Worm (Caenorhabditis elegans) whole organism, L4 larva: Measurements from ENCODE around the gene ttr-37.

ENCODE experiments used
- F10B5.3 ChIP-seq: sonication (generic microtip); optimal IDR thresholded peaks from 2 replicates; lab custom pipeline; 2016; ENCODE audit warnings: mild to moderate bottlenecking, missing genetic modification characterization, missing compliant biosample characterization
- F44E2.7 ChIP-seq: fragments of 200-800 bp; sonication (Bioruptor generic); IDR thresholded peaks from 2 replicates; pipeline ENCODE4 v2.1.2; 2022; ENCODE audit warnings: missing genetic modification characterization, missing compliant biosample characterization
- R02D3.7 ChIP-seq: fragments of 150-350 bp; sonication (generic microtip); optimal IDR thresholded peaks from 3 replicates; lab custom pipeline; 2014; ENCODE audit warnings: missing biosample characterization, missing genetic modification characterization
- T20F7.1 ChIP-seq: fragments of 200-800 bp; sonication (Bioruptor generic); optimal IDR thresholded peaks from 2 replicates; lab custom pipeline; 2018; ENCODE audit warnings: mild to moderate bottlenecking, missing genetic modification characterization, missing compliant biosample characterization
- T26A8.4 ChIP-seq: fragments of 200-800 bp; sonication (Bioruptor generic); IDR thresholded peaks from 2 replicates; pipeline ENCODE4 v1.3.6; 2022; ENCODE audit warnings: missing genetic modification characterization, missing compliant biosample characterization
- Y48G9A.11 ChIP-seq: fragments of 200-800 bp; sonication (Bioruptor generic); IDR thresholded peaks from 2 replicates; pipeline ENCODE4 v1.3.6; 2022; ENCODE audit warnings: missing genetic modification reagents, missing genetic modification characterization, missing compliant biosample characterization
- Y5F2A.4 ChIP-seq: fragments of 200-800 bp; sonication (Bioruptor generic); optimal IDR thresholded peaks from 2 replicates; lab custom pipeline; 2018; ENCODE audit warnings: mild to moderate bottlenecking, missing genetic modification characterization, missing compliant biosample characterization
- Y75B8A.6 ChIP-seq: fragments of 200-800 bp; sonication (Bioruptor generic); IDR thresholded peaks from 2 replicates; pipeline ENCODE4 v1.3.6; 2022; ENCODE audit warnings: missing genetic modification reagents, missing genetic modification characterization, missing compliant biosample characterization
- ZK546.5 ChIP-seq, 2 experiments: sonication (generic microtip); optimal IDR thresholded peaks; 2 replicates each; lab custom pipeline; 2017; ENCODE audit warnings: missing biosample characterization in 2 of 2, missing genetic modification characterization in 2 of 2
- aha-1 ChIP-seq: fragments of 150-350 bp; peaks from one replicate; lab custom pipeline; 2014; ENCODE audit warnings: missing biosample characterization, missing genetic modification characterization
- aly-2 ChIP-seq: sonication (generic microtip); optimal IDR thresholded peaks from 2 replicates; lab custom pipeline; 2018; ENCODE audit warnings: missing biosample characterization, missing genetic modification characterization
- ceh-32 ChIP-seq: sonication (generic microtip); optimal IDR thresholded peaks from 2 replicates; lab custom pipeline; 2016; ENCODE audit warnings: mild to moderate bottlenecking, missing genetic modification characterization, missing compliant biosample characterization; ENCODE audit not compliant: poor library complexity
- ceh-44 ChIP-seq: fragments of 200-800 bp; sonication (Bioruptor generic); IDR thresholded peaks from 2 replicates; pipeline ENCODE4 v1.3.6; 2022; ENCODE audit warnings: missing genetic modification reagents, missing genetic modification characterization, missing compliant biosample characterization
- ceh-62 ChIP-seq: sonication (generic microtip); optimal IDR thresholded peaks from 2 replicates; lab custom pipeline; 2017; ENCODE audit warnings: missing biosample characterization, missing genetic modification characterization
- ceh-82 ChIP-seq: sonication (generic microtip); optimal IDR thresholded peaks from 2 replicates; lab custom pipeline; 2017; ENCODE audit warnings: missing biosample characterization, missing genetic modification characterization
- cey-2 ChIP-seq: sonication (generic microtip); optimal IDR thresholded peaks from 3 replicates; lab custom pipeline; 2017; ENCODE audit warnings: missing genetic modification characterization, mild to moderate bottlenecking, missing compliant biosample characterization, antibody characterized with exemption, borderline replicate concordance; ENCODE audit not compliant: insufficient read depth
- ctbp-1 ChIP-seq: fragments of 200-800 bp; sonication (Bioruptor generic); IDR thresholded peaks from 2 replicates; pipeline ENCODE4 v1.3.6; 2022; ENCODE audit warnings: missing genetic modification reagents, missing genetic modification characterization, missing compliant biosample characterization
- daf-8 ChIP-seq: fragments of 200-800 bp; sonication (Bioruptor generic); IDR thresholded peaks from 2 replicates; pipeline ENCODE4 v1.3.6; 2022; ENCODE audit warnings: missing genetic modification characterization, missing compliant biosample characterization
- dmd-8 ChIP-seq: fragments of 200-800 bp; sonication (Bioruptor generic); IDR thresholded peaks from 2 replicates; pipeline ENCODE4 v1.3.6; 2022; ENCODE audit warnings: missing genetic modification characterization, missing compliant biosample characterization
- dpl-1 ChIP-seq: fragments of 150-350 bp; optimal IDR thresholded peaks from 2 replicates; lab custom pipeline; 2014; ENCODE audit warnings: missing biosample characterization, missing genetic modification reagents, missing genetic modification characterization
- dve-1 ChIP-seq: sonication (generic microtip); optimal IDR thresholded peaks from 2 replicates; lab custom pipeline; 2017; ENCODE audit warnings: antibody characterized with exemption, mild to moderate bottlenecking, missing genetic modification characterization, missing compliant biosample characterization; ENCODE audit not compliant: insufficient read depth
- fkh-10 ChIP-seq: fragments of 150-350 bp; optimal IDR thresholded peaks from 2 replicates; lab custom pipeline; 2014; ENCODE audit warnings: missing biosample characterization, missing genetic modification reagents, missing genetic modification characterization
- hlh-11 ChIP-seq: fragments of 200-800 bp; sonication (Bioruptor generic); optimal IDR thresholded peaks from 2 replicates; lab custom pipeline; 2018; ENCODE audit warnings: mild to moderate bottlenecking, missing genetic modification characterization, missing compliant biosample characterization
- jun-1 ChIP-seq: fragments of 150-350 bp; optimal IDR thresholded peaks from 2 replicates; lab custom pipeline; 2014; ENCODE audit warnings: missing biosample characterization, missing genetic modification reagents, missing genetic modification characterization
- lin-1 ChIP-seq: fragments of 200-800 bp; sonication (Bioruptor generic); IDR thresholded peaks from 2 replicates; pipeline ENCODE4 v1.3.6; 2022; ENCODE audit warnings: missing genetic modification reagents, missing genetic modification characterization, missing compliant biosample characterization
- lin-15B ChIP-seq: fragments of 150-350 bp; sonication (generic microtip); optimal IDR thresholded peaks from 3 replicates; lab custom pipeline; 2014; ENCODE audit warnings: missing biosample characterization, missing genetic modification characterization
- lin-39 ChIP-seq: fragments of 150-350 bp; optimal IDR thresholded peaks from 2 replicates; lab custom pipeline; 2014; ENCODE audit warnings: missing biosample characterization, missing genetic modification reagents, missing genetic modification characterization
- lsy-2 ChIP-seq, 2 experiments: fragments of 150-350 bp in 1 of 2; sonication (generic microtip) in 1 of 2; optimal IDR thresholded peaks; 2 replicates each; lab custom pipeline; 2014 to 2017; ENCODE audit warnings: missing biosample characterization in 2 of 2, missing genetic modification characterization in 2 of 2
- madf-9 ChIP-seq: fragments of 200-800 bp; sonication (Bioruptor generic); conservative IDR thresholded peaks from 2 replicates; pipeline ENCODE4 v1.3.6; 2022; ENCODE audit warnings: missing genetic modification reagents, missing genetic modification characterization, missing compliant biosample characterization
- mdt-29 ChIP-seq: fragments of 200-800 bp; sonication (Bioruptor generic); IDR thresholded peaks from 2 replicates; pipeline ENCODE4 v1.3.6; 2022; ENCODE audit warnings: missing genetic modification reagents, missing genetic modification characterization, missing compliant biosample characterization
- mes-2 ChIP-seq: sonication (generic microtip); optimal IDR thresholded peaks from 2 replicates; lab custom pipeline; 2016; ENCODE audit warnings: missing genotype, mild to moderate bottlenecking, missing genetic modification characterization, missing compliant biosample characterization; ENCODE audit not compliant: poor library complexity, severe bottlenecking
- nhr-11 ChIP-seq: fragments of 150-350 bp; optimal IDR thresholded peaks from 2 replicates; lab custom pipeline; 2014; ENCODE audit warnings: missing biosample characterization, missing genetic modification characterization
- nhr-111 ChIP-seq: fragments of 200-800 bp; sonication (Bioruptor generic); optimal IDR thresholded peaks from 2 replicates; lab custom pipeline; 2018; ENCODE audit warnings: mild to moderate bottlenecking, missing genetic modification characterization, missing compliant biosample characterization
- nhr-25 ChIP-seq: sonication (generic microtip); optimal IDR thresholded peaks from 2 replicates; lab custom pipeline; 2017; ENCODE audit warnings: missing genetic modification characterization, mild to moderate bottlenecking, missing compliant biosample characterization, antibody characterized with exemption, moderate library complexity, borderline replicate concordance; ENCODE audit not compliant: insufficient read depth
- nhr-28 ChIP-seq: fragments of 150-350 bp; optimal IDR thresholded peaks from 2 replicates; lab custom pipeline; 2014; ENCODE audit warnings: missing biosample characterization, missing genetic modification characterization
- nhr-42 ChIP-seq: fragments of 200-800 bp; sonication (Bioruptor generic); IDR thresholded peaks from 2 replicates; pipeline ENCODE4 v1.3.6; 2022; ENCODE audit warnings: missing genetic modification characterization, missing compliant biosample characterization
- nhr-6 ChIP-seq: fragments of 150-350 bp; optimal IDR thresholded peaks from 2 replicates; lab custom pipeline; 2014; ENCODE audit warnings: missing biosample characterization, missing genetic modification characterization
- nhr-77 ChIP-seq: fragments of 150-350 bp; optimal IDR thresholded peaks from 2 replicates; lab custom pipeline; 2014; ENCODE audit warnings: missing biosample characterization, missing genetic modification characterization
- php-3 ChIP-seq: fragments of 200-800 bp; sonication (Bioruptor generic); IDR thresholded peaks from 2 replicates; pipeline ENCODE4 v1.3.6; 2022; ENCODE audit warnings: missing genetic modification reagents, missing genetic modification characterization, missing compliant biosample characterization
- rbr-2 ChIP-seq: sonication (generic microtip); optimal IDR thresholded peaks from 2 replicates; lab custom pipeline; 2016; ENCODE audit warnings: missing genotype, missing genetic modification characterization, missing compliant biosample characterization
- skn-1 ChIP-seq: fragments of 150-350 bp; optimal IDR thresholded peaks from 2 replicates; lab custom pipeline; 2014; ENCODE audit warnings: missing biosample characterization, missing genetic modification characterization
- snpc-4 ChIP-seq: fragments of 150-350 bp; optimal IDR thresholded peaks from 2 replicates; lab custom pipeline; 2014; ENCODE audit warnings: missing biosample characterization, missing genetic modification characterization
- spr-1 ChIP-seq: sonication (generic microtip); optimal IDR thresholded peaks from 2 replicates; lab custom pipeline; 2016; ENCODE audit warnings: mild to moderate bottlenecking, missing genetic modification characterization, missing compliant biosample characterization
- tra-1 ChIP-seq: fragments of 200-800 bp; sonication (Bioruptor generic); IDR thresholded peaks from 2 replicates; pipeline ENCODE4 v1.3.6; 2022; ENCODE audit warnings: missing genetic modification reagents, missing genetic modification characterization, missing compliant biosample characterization
- unc-130 ChIP-seq: sonication (generic microtip); optimal IDR thresholded peaks from 2 replicates; lab custom pipeline; 2016; ENCODE audit warnings: missing genetic modification reagents, missing genetic modification characterization, missing compliant biosample characterization
- unc-62 ChIP-seq, 3 experiments: fragments of 150-350 bp in 1 of 3; sonication (generic microtip); optimal IDR thresholded peaks in 2 of 3; peaks in 1 of 3; 1 replicate in 1 of 3; 2 replicates in 2 of 3; lab custom pipeline; 2014 to 2017; ENCODE audit warnings: missing biosample characterization in 3 of 3, missing genetic modification characterization in 3 of 3, missing genetic modification reagents in 3 of 3, missing genotype in 1 of 3
- vab-7 ChIP-seq: fragments of 200-800 bp; sonication (Bioruptor generic); IDR thresholded peaks from 2 replicates; pipeline ENCODE4 v1.3.6; 2022; ENCODE audit warnings: missing genetic modification reagents, missing genetic modification characterization, missing compliant biosample characterization
- zfp-2 ChIP-seq: sonication (generic microtip); optimal IDR thresholded peaks from 2 replicates; lab custom pipeline; 2016; ENCODE audit warnings: mild to moderate bottlenecking, missing genetic modification characterization, missing compliant biosample characterization
- zfp-3 ChIP-seq: fragments of 200-800 bp; sonication (Bioruptor generic); conservative IDR thresholded peaks from 2 replicates; pipeline ENCODE4 v1.3.6; 2022; ENCODE audit warnings: missing genetic modification reagents, missing genetic modification characterization, missing compliant biosample characterization
- zip-11 ChIP-seq: fragments of 200-800 bp; sonication (Bioruptor generic); IDR thresholded peaks from 2 replicates; pipeline ENCODE4 v1.3.6; 2022; ENCODE audit warnings: missing genetic modification characterization, missing compliant biosample characterization

The ttr-37 gene

ce11 chrX:1379391-1379790 lies 42.4 kb upstream of the ttr-37 start (continued):
- 0 out of 2 replicates have a peak, but pooled peaks have one; percentile 31 for TF ChIP-seq mdt-29 (GFP tag; lab: Robert Waterston, UW)
- TF ChIP-seq snpc-4: peak; percentile 2
- TF ChIP-seq aha-1 (tag; lab: Kevin White, UChicago): no peak
- TF ChIP-seq ceh-62 (tag; lab: Kevin White, UChicago): no peak
- TF ChIP-seq nhr-42 (GFP tag; lab: Robert Waterston, UW): peak; percentile 90
- TF ChIP-seq zip-11 (GFP tag; lab: Robert Waterston, UW): 0 out of 2 replicates have a peak, but pooled peaks have one; percentile 43
- peak; percentile 60; the same call in 1 of the 2 replicates for TF ChIP-seq lin-1 (GFP tag; lab: Robert Waterston, UW)
- peak; percentile 95 for TF ChIP-seq dmd-8 (GFP tag; lab: Robert Waterston, UW)
- no peak for TF ChIP-seq ceh-82 (tag; lab: Kevin White, UChicago)
- TF ChIP-seq spr-1: peak; percentile 53
- TF ChIP-seq T20F7.1: no peak
- TF ChIP-seq ceh-32 (tag; lab: Kevin White, UChicago): peak; percentile 20
- TF ChIP-seq nhr-11 (tag; lab: Kevin White, UChicago): peak; percentile 35
- peak; percentile 73 for TF ChIP-seq Y48G9A.11 (GFP tag; lab: Robert Waterston, UW)
- TF ChIP-seq ctbp-1 (GFP tag; lab: Robert Waterston, UW): peak; percentile 78
- peak; percentile 89; the same call in 1 of the 2 replicates for TF ChIP-seq F44E2.7 (GFP tag; lab: Robert Waterston, UW)
- TF ChIP-seq dve-1 (tag; lab: Kevin White, UChicago): peak; percentile 43
- TF ChIP-seq aly-2 (tag; lab: Kevin White, UChicago): no peak
- TF ChIP-seq cey-2: no peak
- peak; percentile 73; the same call in 1 of the 2 replicates for TF ChIP-seq madf-9 (GFP tag; lab: Robert Waterston, UW)
- no peak for TF ChIP-seq skn-1 (tag; lab: Kevin White, UChicago)
- no peak for TF ChIP-seq lin-39 (tag; lab: Kevin White, UChicago)
- TF ChIP-seq php-3 (GFP tag; lab: Robert Waterston, UW): peak; percentile 71
- TF ChIP-seq Y5F2A.4 (GFP tag; lab: Kevin White, UChicago): peak; percentile 74
- peak; percentile 34 for TF ChIP-seq jun-1 (tag; lab: Kevin White, UChicago)
- TF ChIP-seq ceh-44 (GFP tag; lab: Robert Waterston, UW): no peak
- TF ChIP-seq tra-1: peak; percentile 67
- peak; percentile 30 for TF ChIP-seq nhr-77 (tag; lab: Kevin White, UChicago)
- TF ChIP-seq fkh-10 (GFP tag; lab: Kevin White, UChicago): no peak
- TF ChIP-seq mes-2 (tag; lab: Kevin White, UChicago): peak; percentile 83
- peak; percentile 68 for TF ChIP-seq hlh-11
- peak; percentile 56; the same call in 1 of the 2 replicates for TF ChIP-seq zfp-3 (GFP tag; lab: Robert Waterston, UW)
- peak; percentile 75; the same call in 1 of the 2 replicates for TF ChIP-seq Y75B8A.6 (GFP tag; lab: Robert Waterston, UW)
- TF ChIP-seq T26A8.4 (GFP tag; lab: Robert Waterston, UW): peak; percentile 88
- peak; percentile 88 for TF ChIP-seq vab-7 (GFP tag; lab: Robert Waterston, UW)
- TF ChIP-seq lsy-2 (tag; optimal IDR thresholded peaks at IDR 0.05; lab: Kevin White, UChicago): peak; percentile 3 to 48
- no peak for TF ChIP-seq nhr-28 (tag; lab: Kevin White, UChicago)
- TF ChIP-seq dpl-1 (GFP tag; lab: Kevin White, UChicago): peak; percentile 4
- peak; percentile 62 for TF ChIP-seq F10B5.3 (tag; lab: Kevin White, UChicago)
- no peak for TF ChIP-seq lin-15B
- peak; percentile 33 for TF ChIP-seq zfp-2 (tag; lab: Kevin White, UChicago)
- TF ChIP-seq daf-8 (GFP tag; lab: Robert Waterston, UW): no peak
- no peak for TF ChIP-seq nhr-6 (tag; lab: Kevin White, UChicago)
- peak in 1 of 2 experiments; percentile 47 for TF ChIP-seq unc-62 (GFP tag; optimal IDR thresholded peaks at IDR 0.05 in 1 of 2; lab: Kevin White, UChicago)
- no peak for TF ChIP-seq unc-62 (tag; optimal IDR thresholded peaks at IDR 0.05; lab: Kevin White, UChicago)
- TF ChIP-seq nhr-25 (tag; lab: Kevin White, UChicago): no peak
- TF ChIP-seq unc-130: peak; percentile 6
- no peak for TF ChIP-seq R02D3.7
- no peak for TF ChIP-seq ZK546.5 (tag; optimal IDR thresholded peaks at IDR 0.05; lab: Kevin White, UChicago)
- TF ChIP-seq rbr-2 (tag; lab: Kevin White, UChicago): peak; percentile 80
- peak; percentile 60 for TF ChIP-seq nhr-111 (GFP tag; lab: Kevin White, UChicago)
